Fruit fly (Drosophila melanogaster): ENCODE measurements around the gene CG9192.
"Not testable (repeated sequence)": the region's sequence is repeated elsewhere in the genome, so short reads cannot be mapped to it uniquely, and the experiment has no call there.

dm6 chr3L:1245810-1246209 is 7.7 kb upstream of the CG9192 start, which contains the start of gene Klp61F:
- TF ChIP-seq psq (optimal IDR thresholded peaks at IDR 0.05); usp (GFP tag; optimal IDR thresholded peaks at IDR 0.05); pan (optimal IDR thresholded peaks at IDR 0.05): not testable (repeated sequence)
